Worm (Caenorhabditis elegans): ENCODE results near the gene acr-10.
A peak's percentile ranks its signal among the peaks of the same experiment; 100 is the strongest.

The acr-10 gene

DNA sequence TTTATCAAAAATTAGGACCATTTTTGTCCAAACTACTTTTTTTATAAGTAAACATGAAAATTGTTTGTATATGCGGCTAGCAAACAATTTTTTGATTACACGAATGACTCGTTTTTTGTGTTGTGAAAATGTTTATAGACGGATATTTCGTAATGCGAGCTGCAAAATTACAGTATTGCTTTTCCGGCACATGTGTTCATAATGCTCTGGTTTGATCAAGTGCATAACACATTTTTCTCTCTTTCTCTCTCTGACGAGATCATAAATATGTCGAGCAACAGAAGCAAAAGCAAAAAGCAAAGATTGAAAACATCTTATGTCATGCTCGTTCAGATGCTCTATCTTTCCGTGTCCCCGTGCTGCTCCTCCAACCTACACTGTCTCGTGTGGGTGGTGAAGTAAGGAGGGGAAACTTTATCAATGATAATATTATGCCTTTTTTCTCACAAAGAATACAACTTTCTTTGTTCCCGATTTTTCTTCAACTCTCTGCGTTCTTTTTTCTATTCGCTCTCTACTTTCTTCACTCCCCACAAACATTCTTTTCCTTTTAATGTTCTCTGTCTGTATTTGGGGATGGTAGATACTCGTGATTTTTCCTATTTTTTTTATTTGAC is 3.4 kb upstream of the acr-10 start (continued):
- TF ChIP-seq let-526 (GFP tag; IDR thresholded peaks at IDR 0.05) (0 out of 2 replicates have a peak, but pooled peaks have one; percentile 30), F37B4.10 (GFP tag; IDR thresholded peaks at IDR 0.05) (no peak), cebp-1 (GFP tag; IDR thresholded peaks at IDR 0.05) (peak; percentile 77), cebp-1 (tag; optimal IDR thresholded peaks at IDR 0.05) (peak; percentile 86), ceh-100 (GFP tag; IDR thresholded peaks at IDR 0.05) (no peak), ccch-3 (GFP tag; optimal IDR thresholded peaks at IDR 0.05) (no peak), zim-3 (tag; optimal IDR thresholded peaks at IDR 0.05) (no peak), mxl-1 (tag; optimal IDR thresholded peaks at IDR 0.05) (no peak), nhr-27 (tag; optimal IDR thresholded peaks at IDR 0.05) (no peak)

DNA sequence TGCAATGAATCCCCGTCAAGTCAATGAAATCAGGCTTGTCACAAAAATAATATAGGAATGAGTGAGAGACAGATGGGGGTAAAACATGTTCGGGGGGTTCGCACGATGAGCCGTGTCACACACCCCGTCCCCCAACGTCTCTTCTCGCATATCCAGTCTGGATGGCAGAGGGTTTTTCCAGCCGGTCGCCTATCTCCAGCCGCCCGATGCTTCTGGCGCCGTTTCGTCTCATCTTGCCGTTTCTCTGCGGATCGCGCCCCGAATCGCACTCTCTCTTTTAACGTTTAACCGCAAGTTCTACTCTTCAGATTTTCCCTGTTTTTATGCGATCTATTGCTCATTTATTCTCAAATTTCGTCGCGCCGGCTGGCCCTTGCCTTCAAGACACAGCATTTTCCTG is 39.9 kb downstream of the acr-10 start:
- peak; percentile 83 for TF ChIP-seq zfh-2 (GFP tag; conservative IDR thresholded peaks at IDR 0.05)
- TF ChIP-seq mcd-1 (GFP tag; IDR thresholded peaks at IDR 0.05), result no peak

DNA sequence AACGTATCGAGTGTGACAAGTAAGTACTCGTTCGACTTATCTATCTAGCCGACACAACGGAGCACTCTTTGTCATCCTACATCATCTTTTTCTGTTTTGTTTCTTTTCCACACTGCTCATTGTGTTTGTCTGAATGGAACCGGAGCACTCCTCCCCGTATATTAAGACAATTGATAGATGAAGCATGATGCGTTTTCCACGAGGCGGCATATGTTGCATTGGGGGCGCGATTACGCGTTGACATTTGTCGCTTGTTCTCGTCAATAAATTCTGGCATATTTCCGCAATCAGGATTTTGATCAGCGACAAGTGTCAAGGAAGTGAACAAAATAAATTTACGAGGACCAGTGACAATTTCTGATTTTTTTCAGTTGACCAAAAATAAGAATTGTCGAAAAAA is 46.1 kb downstream of the acr-10 start:
- TF ChIP-seq C06A6.2 (GFP tag; conservative IDR thresholded peaks at IDR 0.05) (no peak), T26A5.8 (tag; optimal IDR thresholded peaks at IDR 0.05) (no peak), B0336.3 (GFP tag; IDR thresholded peaks at IDR 0.05) (no peak), rcor-1 (GFP tag; IDR thresholded peaks at IDR 0.05) (no peak), F57C9.4 (tag; optimal IDR thresholded peaks at IDR 0.05) (no peak), dpff-1 (tag; optimal IDR thresholded peaks at IDR 0.05) (no peak), mes-4 (tag; optimal IDR thresholded peaks at IDR 0.05) (no peak)

DNA sequence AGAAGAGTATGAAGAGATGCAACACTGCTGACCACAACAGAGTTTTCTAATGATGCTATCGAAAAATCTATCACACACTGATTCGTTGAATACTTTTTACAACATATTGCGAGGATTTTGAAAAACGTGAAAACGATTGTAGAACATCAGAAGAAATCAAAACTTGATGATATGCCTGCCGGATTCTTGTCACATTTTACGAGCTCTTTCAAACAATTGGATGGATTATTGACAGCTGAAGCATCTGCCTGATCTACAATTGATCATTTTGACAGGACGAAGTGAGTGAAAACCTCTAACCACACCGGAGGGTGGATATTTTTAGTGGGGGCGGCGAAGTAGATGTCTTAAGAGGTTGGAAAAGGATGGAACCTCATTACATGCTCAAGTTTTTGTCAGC is 50.4 kb downstream of the acr-10 start:
- no peak for TF ChIP-seq lin-54 (GFP tag; optimal IDR thresholded peaks at IDR 0.05)
- TF ChIP-seq dpl-1 (GFP tag; optimal IDR thresholded peaks at IDR 0.05), result no peak
- TF ChIP-seq attf-5 (GFP tag; optimal IDR thresholded peaks at IDR 0.05), result no peak
- no peak for TF ChIP-seq gei-17 (GFP tag; optimal IDR thresholded peaks at IDR 0.05)
- TF ChIP-seq let-526 (GFP tag; IDR thresholded peaks at IDR 0.05), result no peak
- no peak for TF ChIP-seq madf-6 (GFP tag; IDR thresholded peaks at IDR 0.05)
- TF ChIP-seq bed-2 (GFP tag; IDR thresholded peaks at IDR 0.05), result no peak
- TF ChIP-seq F57A8.1 (GFP tag; optimal IDR thresholded peaks at IDR 0.05), result no peak
- TF ChIP-seq attf-3 (GFP tag; conservative IDR thresholded peaks at IDR 0.05), result no peak
- no peak for TF ChIP-seq snpc-3.4 (tag; optimal IDR thresholded peaks at IDR 0.05)
- TF ChIP-seq him-1 (tag; optimal IDR thresholded peaks at IDR 0.05), result no peak
